Worm (Caenorhabditis elegans): ENCODE data around the gene set-26.
A peak's percentile ranks its signal among the peaks of the same experiment; 100 is the strongest.

The set-26 gene

ce11 chrIV:16656232-16656631 lies 549 bp upstream of the set-26 start, which contains the start of gene tsr-2 (continued):
- peak; percentile 73 for TF ChIP-seq Y95B8A.8 (GFP tag; IDR thresholded peaks at IDR 0.05)
- TF ChIP-seq K12H6.12 (tag; optimal IDR thresholded peaks at IDR 0.05) = peak; percentile 81
- TF ChIP-seq nhr-90 (tag; optimal IDR thresholded peaks at IDR 0.05) = no peak
- peak; percentile 73 for TF ChIP-seq B0336.3 (GFP tag; IDR thresholded peaks at IDR 0.05)
- TF ChIP-seq madf-8 (GFP tag; conservative IDR thresholded peaks at IDR 0.05) = peak; percentile 38; the same call in 1 of the 2 replicates
- peak; percentile 84 for TF ChIP-seq lin-54 (GFP tag; optimal IDR thresholded peaks at IDR 0.05)
- TF ChIP-seq madf-3 (GFP tag; IDR thresholded peaks at IDR 0.05) = peak; percentile 100
- peak; percentile 57 for TF ChIP-seq atf-7 (tag; optimal IDR thresholded peaks at IDR 0.05)
- TF ChIP-seq madf-6 (GFP tag; IDR thresholded peaks at IDR 0.05) = peak; percentile 75
- TF ChIP-seq tlf-1 (GFP tag; optimal IDR thresholded peaks at IDR 0.05) = peak; percentile 79
- no peak for TF ChIP-seq zim-3 (tag; optimal IDR thresholded peaks at IDR 0.05)
- no peak for TF ChIP-seq nfya-2 (GFP tag; IDR thresholded peaks at IDR 0.05)
- TF ChIP-seq dpl-1 (GFP tag; optimal IDR thresholded peaks at IDR 0.05) = peak; percentile 70
- TF ChIP-seq ccch-3 (GFP tag; optimal IDR thresholded peaks at IDR 0.05) = no peak
- peak; percentile 33 for TF ChIP-seq nhr-80 (tag; optimal IDR thresholded peaks at IDR 0.05)
- TF ChIP-seq ztf-18 (tag; optimal IDR thresholded peaks at IDR 0.05) = peak; percentile 13
- no peak for TF ChIP-seq ets-4 (GFP tag; optimal IDR thresholded peaks at IDR 0.05)
- no peak for TF ChIP-seq B0019.2 (GFP tag; conservative IDR thresholded peaks at IDR 0.05)
- peak; percentile 50 for TF ChIP-seq chd-7 (tag; optimal IDR thresholded peaks at IDR 0.05)
- peak; percentile 89 for TF ChIP-seq aptf-2 (GFP tag; conservative IDR thresholded peaks at IDR 0.05)
- TF ChIP-seq dox-1 (GFP tag; IDR thresholded peaks at IDR 0.05) = peak; percentile 95
- TF ChIP-seq egl-44 (GFP tag; IDR thresholded peaks at IDR 0.05) = no peak
- TF ChIP-seq C17E4.6 (GFP tag; IDR thresholded peaks at IDR 0.05) = no peak
- TF ChIP-seq let-526 (GFP tag; IDR thresholded peaks at IDR 0.05) = peak; percentile 59; the same call in 1 of the 2 replicates
- TF ChIP-seq K11D2.4 (GFP tag; IDR thresholded peaks at IDR 0.05) = peak; percentile 78
- peak; percentile 67 for TF ChIP-seq snpc-1.3 (tag; optimal IDR thresholded peaks at IDR 0.05; ENCODE audit: insufficient read depth)
- TF ChIP-seq attf-5 (GFP tag; optimal IDR thresholded peaks at IDR 0.05) = peak; percentile 89
- TF ChIP-seq repo-1 (tag; optimal IDR thresholded peaks at IDR 0.05) = peak; percentile 7
- peak; percentile 80 for TF ChIP-seq ceh-91 (GFP tag; IDR thresholded peaks at IDR 0.05)
- TF ChIP-seq mcd-1 (GFP tag; IDR thresholded peaks at IDR 0.05) = peak; percentile 84
- TF ChIP-seq F57C9.4 (tag; optimal IDR thresholded peaks at IDR 0.05) = no peak
- no peak for TF ChIP-seq F39B2.1 (GFP tag; IDR thresholded peaks at IDR 0.05)
- TF ChIP-seq athp-1 (tag; optimal IDR thresholded peaks at IDR 0.05) = peak; percentile 42
- TF ChIP-seq ztf-28 (GFP tag; IDR thresholded peaks at IDR 0.05) = peak; percentile 81; the same call in 1 of the 2 replicates
- peak; percentile 78 for TF ChIP-seq zfh-2 (GFP tag; conservative IDR thresholded peaks at IDR 0.05)
- peak; percentile 85 for TF ChIP-seq F49E8.2 (tag; optimal IDR thresholded peaks at IDR 0.05; ENCODE audit: insufficient read depth)
- TF ChIP-seq egrh-3 (GFP tag; IDR thresholded peaks at IDR 0.05) = no peak; the same call in 1 of the 2 replicates
- TF ChIP-seq snpc-1.1 (tag; optimal IDR thresholded peaks at IDR 0.05; ENCODE audit: insufficient read depth) = peak; percentile 61
- peak; percentile 88 for TF ChIP-seq F33H1.4 (GFP tag; IDR thresholded peaks at IDR 0.05)
- TF ChIP-seq lir-1 (GFP tag; conservative IDR thresholded peaks at IDR 0.05) = peak; percentile 78
- TF ChIP-seq rpc-1 (optimal IDR thresholded peaks at IDR 0.05) = peak; percentile 25
- no peak for TF ChIP-seq rpc-1 (tag; optimal IDR thresholded peaks at IDR 0.05)
